Fruit fly (Drosophila melanogaster): ENCODE measurements around the gene CG32591.

CG32591 gene

dm6 chrX:14882536-14883118, 46.1 kb downstream of the CG32591 start, which contains the start of the genes CG45064 and CG45065 (continued):
- peak; percentile 45 for TF ChIP-seq CG8359 (GFP tag; optimal IDR thresholded peaks at IDR 0.05; ENCODE audit: borderline replicate concordance)
- TF ChIP-seq CG6654 (GFP tag; optimal IDR thresholded peaks at IDR 0.05), result peak; percentile 70
- TF ChIP-seq bigmax (GFP tag; optimal IDR thresholded peaks at IDR 0.05), result no peak
- peak; percentile 79 for TF ChIP-seq CG9609 (GFP tag; optimal IDR thresholded peaks at IDR 0.05)
- peak; percentile 88 for TF ChIP-seq Drgx (GFP tag; IDR thresholded peaks at IDR 0.05)
- TF ChIP-seq CG9932 (GFP tag; IDR thresholded peaks at IDR 0.05), result peak; percentile 70
- peak; percentile 82 for TF ChIP-seq grau (tag; optimal IDR thresholded peaks at IDR 0.05)
- peak; percentile 87 for TF ChIP-seq CG17328 (GFP tag; IDR thresholded peaks at IDR 0.05)
- no peak for TF ChIP-seq gfzf (GFP tag; optimal IDR thresholded peaks at IDR 0.05)
- TF ChIP-seq CG13123 (GFP tag; optimal IDR thresholded peaks at IDR 0.05), result peak; percentile 56
- peak; percentile 68 for TF ChIP-seq CG33213 (GFP tag; optimal IDR thresholded peaks at IDR 0.05)
- TF ChIP-seq pzg (GFP tag; optimal IDR thresholded peaks at IDR 0.05), result no peak
- peak; percentile 35 for TF ChIP-seq gro (GFP tag; optimal IDR thresholded peaks at IDR 0.05)
- TF ChIP-seq repo (GFP tag; optimal IDR thresholded peaks at IDR 0.05), result peak; percentile 62
- peak; percentile 61; the same call in 1 of the 2 replicates for TF ChIP-seq peb (GFP tag; IDR thresholded peaks at IDR 0.05)
- TF ChIP-seq fd96Cb (tag; optimal IDR thresholded peaks at IDR 0.05), result peak; percentile 89
- TF ChIP-seq Mrtf (GFP tag; IDR thresholded peaks at IDR 0.05), result peak; percentile 69; the same call in 2 of the 3 replicates
- TF ChIP-seq al (GFP tag; IDR thresholded peaks at IDR 0.05), result peak; percentile 50
- no peak for TF ChIP-seq CG6175 (GFP tag; IDR thresholded peaks at IDR 0.05)
- peak; percentile 72 for TF ChIP-seq crc (GFP tag; optimal IDR thresholded peaks at IDR 0.05)
- TF ChIP-seq MESR4 (GFP tag; optimal IDR thresholded peaks at IDR 0.05), result no peak
- peak; percentile 69 for TF ChIP-seq CG3281 (GFP tag; optimal IDR thresholded peaks at IDR 0.05)
- TF ChIP-seq gsb (GFP tag; IDR thresholded peaks at IDR 0.05), result no peak
- TF ChIP-seq CG12155 (GFP tag; optimal IDR thresholded peaks at IDR 0.05), result peak; percentile 67
- peak; percentile 97 for TF ChIP-seq ci (GFP tag; IDR thresholded peaks at IDR 0.05)
- TF ChIP-seq CoRest (tag; optimal IDR thresholded peaks at IDR 0.05), result peak; percentile 86
- no peak for TF ChIP-seq CG8765 (GFP tag; IDR thresholded peaks at IDR 0.05)
- TF ChIP-seq ems (GFP tag; optimal IDR thresholded peaks at IDR 0.05), result peak; percentile 70
- TF ChIP-seq CG7357 (GFP tag; IDR thresholded peaks at IDR 0.05), result peak; percentile 73
- TF ChIP-seq Bdp1 (GFP tag; optimal IDR thresholded peaks at IDR 0.05), result peak; percentile 62
- TF ChIP-seq CG18476 (GFP tag; optimal IDR thresholded peaks at IDR 0.05), result peak; percentile 67
- TF ChIP-seq org-1 (GFP tag; optimal IDR thresholded peaks at IDR 0.05), result peak; percentile 82
- TF ChIP-seq Fer2 (tag; optimal IDR thresholded peaks at IDR 0.05), result peak; percentile 3
- peak; percentile 56 for TF ChIP-seq wdn (GFP tag; IDR thresholded peaks at IDR 0.05)
- TF ChIP-seq amos (GFP tag; IDR thresholded peaks at IDR 0.05; ENCODE audit: partially characterized antibody), result no peak
- no peak for TF ChIP-seq usp (GFP tag; optimal IDR thresholded peaks at IDR 0.05)
- no peak for TF ChIP-seq sc (optimal IDR thresholded peaks at IDR 0.05)
- TF ChIP-seq sc (GFP tag; optimal IDR thresholded peaks at IDR 0.05), result peak; percentile 70

DNA sequence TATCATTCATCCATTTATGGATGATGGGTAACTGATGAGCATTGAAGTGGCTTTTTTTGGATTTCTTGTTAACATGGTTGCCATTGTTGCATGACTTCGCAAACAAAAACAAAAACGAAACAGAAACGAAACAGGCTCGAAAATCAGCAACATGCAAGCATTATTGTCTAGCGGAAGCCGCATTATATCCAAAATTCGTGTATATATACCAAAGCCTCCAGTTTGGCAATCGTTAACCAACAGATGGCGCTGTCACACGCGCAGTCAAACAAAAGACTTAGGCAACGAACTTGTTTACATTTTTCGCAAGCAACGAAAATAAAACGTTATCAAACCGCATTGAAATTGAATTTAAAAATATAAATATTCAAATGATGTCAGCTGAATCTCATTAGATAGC, 49.8 kb downstream of the CG32591 start:
- TF ChIP-seq Camta (GFP tag; optimal IDR thresholded peaks at IDR 0.05), result no peak
- no peak for TF ChIP-seq CG12104 (GFP tag; optimal IDR thresholded peaks at IDR 0.05)
- no peak for TF ChIP-seq Antp (GFP tag; optimal IDR thresholded peaks at IDR 0.05)
- no peak for TF ChIP-seq CG2889 (GFP tag; IDR thresholded peaks at IDR 0.05)
- no peak for TF ChIP-seq pita (GFP tag; optimal IDR thresholded peaks at IDR 0.05)
- TF ChIP-seq slou (GFP tag; optimal IDR thresholded peaks at IDR 0.05), result no peak
- TF ChIP-seq gt (GFP tag; IDR thresholded peaks at IDR 0.05), result no peak
- TF ChIP-seq CTCF (GFP tag; optimal IDR thresholded peaks at IDR 0.05), result peak; percentile 86
- no peak for TF ChIP-seq nom (GFP tag; optimal IDR thresholded peaks at IDR 0.05)
- TF ChIP-seq BEAF-32 (GFP tag; optimal IDR thresholded peaks at IDR 0.05), result no peak
- TF ChIP-seq sens-2 (GFP tag; IDR thresholded peaks at IDR 0.05), result no peak
- TF ChIP-seq CG9876 (GFP tag; optimal IDR thresholded peaks at IDR 0.05), result no peak
- no peak for TF ChIP-seq Aef1 (GFP tag; IDR thresholded peaks at IDR 0.05)
- no peak for TF ChIP-seq ttk (GFP tag; IDR thresholded peaks at IDR 0.05)
- TF ChIP-seq CG11247 (GFP tag; IDR thresholded peaks at IDR 0.05), result peak; percentile 65
- TF ChIP-seq CG4820 (GFP tag; optimal IDR thresholded peaks at IDR 0.05), result no peak
- TF ChIP-seq vvl (GFP tag; IDR thresholded peaks at IDR 0.05), result peak; percentile 53; the same call in 1 of the 2 replicates
